Fruit fly (Drosophila melanogaster) whole organism, adult: ENCODE results near the gene CG12605.

ENCODE experiments used
- CG11617 ChIP-seq: fragments of 200-800 bp; sonication (Bioruptor generic); optimal IDR thresholded peaks from 2 replicates; lab custom pipeline; 2017; ENCODE audit warnings: mild to moderate bottlenecking, missing biosample characterization, missing genetic modification reagents, missing genetic modification characterization
- cic ChIP-seq: fragments of 200-800 bp; sonication (Bioruptor generic); optimal IDR thresholded peaks from 2 replicates; lab custom pipeline; 2017; ENCODE audit warnings: missing biosample characterization, mild to moderate bottlenecking, missing genetic modification characterization, moderate library complexity

DNA sequence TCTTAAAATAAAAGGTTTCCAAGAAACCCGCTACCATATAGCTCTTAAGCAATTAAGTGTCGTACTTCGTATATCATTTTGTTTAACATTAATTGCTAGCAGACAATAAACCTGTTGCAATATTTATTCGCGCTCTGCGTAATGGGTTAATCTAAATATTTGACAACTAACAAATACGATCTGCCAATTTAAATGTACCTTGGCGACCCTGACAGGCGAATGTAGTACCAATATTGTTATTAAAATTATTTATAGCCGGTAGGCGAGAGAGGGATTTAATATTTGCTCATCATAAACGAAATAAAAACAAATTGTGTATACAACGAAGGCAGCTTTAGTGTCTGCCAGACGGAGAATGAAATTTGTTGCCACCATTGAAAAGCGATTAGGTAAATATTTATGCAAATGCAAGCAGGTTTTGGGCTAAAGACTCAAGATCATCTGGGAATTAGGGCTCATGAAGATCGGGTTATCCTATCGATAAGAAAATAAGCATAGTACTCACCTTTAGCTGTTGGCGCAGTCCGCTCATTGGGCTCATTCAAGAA is 31.8 kb downstream of the CG12605 start:
- TF ChIP-seq cic = no peak
- TF ChIP-seq CG11617 = no peak
